Fruit fly (Drosophila melanogaster) Kc167 (cell line): ENCODE data around the gene zfh1.

ENCODE experiments used
- Myc ChIP-seq: fragments of >200 bp; optimal IDR thresholded peaks from 2 replicates; lab custom pipeline; 2017; ENCODE audit warnings: missing external identifiers
- Sin3A ChIP-seq: fragments of >200 bp; optimal IDR thresholded peaks from 2 replicates; lab custom pipeline; 2018; ENCODE audit warnings: missing external identifiers
- h ChIP-seq: fragments of >200 bp; optimal IDR thresholded peaks from 3 replicates; lab custom pipeline; 2018; ENCODE audit warnings: missing external identifiers
- insv ChIP-seq: fragments of >200 bp; optimal IDR thresholded peaks from 3 replicates; lab custom pipeline; 2018; ENCODE audit warnings: missing external identifiers
- psq ChIP-seq: fragments of >200 bp; optimal IDR thresholded peaks from 2 replicates; lab custom pipeline; 2017; ENCODE audit warnings: missing external identifiers

dm6 chr3R:30741371-30741770 is 24.4 kb upstream of the zfh1 start:
- TF ChIP-seq h (no peak), Myc (lab: Kevin White, UChicago) (no peak), psq (lab: Kevin White, UChicago) (no peak), insv (lab: Kevin White, UChicago) (no peak), Sin3A (lab: Kevin White, UChicago) (no peak)
